Fruit fly (Drosophila melanogaster) whole organism, embryonic: ENCODE data around the gene CG17029.

Experiments
- Blimp-1 ChIP-seq: fragments of 200-800 bp; sonication (Bioruptor generic); optimal IDR thresholded peaks from 3 replicates; lab custom pipeline; 2018; ENCODE audit warnings: missing biosample characterization, missing genetic modification characterization, mild to moderate bottlenecking, moderate library complexity, missing genetic modification reagents
- CG10979 ChIP-seq: fragments of 200-800 bp; sonication (Bioruptor generic); optimal IDR thresholded peaks from 2 replicates; lab custom pipeline; 2018; ENCODE audit warnings: missing biosample characterization, mild to moderate bottlenecking, missing genetic modification characterization, moderate library complexity
- CG11398 ChIP-seq: fragments of 200-800 bp; sonication (Bioruptor generic); optimal IDR thresholded peaks from 2 replicates; lab custom pipeline; 2016; ENCODE audit warnings: missing biosample characterization, missing genetic modification characterization
- CG11456 ChIP-seq: fragments of 200-800 bp; sonication (Bioruptor generic); IDR thresholded peaks from 3 replicates; pipeline ENCODE4 v1.3.6; 2022; ENCODE audit warnings: missing biosample characterization, missing genetic modification characterization
- CG12391 ChIP-seq: fragments of 200-800 bp; sonication (Bioruptor generic); optimal IDR thresholded peaks from 3 replicates; lab custom pipeline; 2018; ENCODE audit warnings: missing biosample characterization, mild to moderate bottlenecking, missing genetic modification characterization, moderate library complexity
- CG13123 ChIP-seq: fragments of 200-800 bp; sonication (Bioruptor generic); optimal IDR thresholded peaks from 2 replicates; lab custom pipeline; 2016; ENCODE audit warnings: missing biosample characterization, missing genetic modification characterization
- CG13287 ChIP-seq: fragments of 200-800 bp; sonication (Bioruptor generic); IDR thresholded peaks from 2 replicates; pipeline ENCODE4 v1.3.6; 2022; ENCODE audit warnings: missing biosample characterization, missing genetic modification characterization; ENCODE audit not compliant: partially characterized antibody
- CG13894 ChIP-seq: fragments of 200-800 bp; sonication (Bioruptor generic); optimal IDR thresholded peaks from 3 replicates; lab custom pipeline; 2018; ENCODE audit warnings: missing biosample characterization, mild to moderate bottlenecking, missing genetic modification characterization, moderate library complexity
- CG15269 ChIP-seq: fragments of 200-800 bp; sonication (Bioruptor generic); optimal IDR thresholded peaks from 2 replicates; lab custom pipeline; 2018; ENCODE audit warnings: missing biosample characterization, mild to moderate bottlenecking, missing genetic modification characterization, moderate library complexity
- CG15479 ChIP-seq: fragments of 200-800 bp; sonication (Bioruptor generic); optimal IDR thresholded peaks from 3 replicates; lab custom pipeline; 2019; ENCODE audit warnings: missing biosample characterization, mild to moderate bottlenecking, missing genetic modification characterization, moderate library complexity
- CG17361 ChIP-seq: fragments of 200-800 bp; sonication (Bioruptor generic); IDR thresholded peaks from 3 replicates; pipeline ENCODE4 v1.3.6; 2022; ENCODE audit warnings: missing biosample characterization, missing genetic modification characterization
- CG17802 ChIP-seq: fragments of 200-800 bp; sonication (Bioruptor generic); optimal IDR thresholded peaks from 2 replicates; lab custom pipeline; 2018; ENCODE audit warnings: missing biosample characterization, mild to moderate bottlenecking, missing genetic modification characterization, moderate library complexity
- CG18599 ChIP-seq: fragments of 200-800 bp; sonication (Bioruptor generic); optimal IDR thresholded peaks from 3 replicates; lab custom pipeline; 2017; ENCODE audit warnings: missing biosample characterization, missing genetic modification characterization, mild to moderate bottlenecking, moderate library complexity, missing genetic modification reagents
- CG2120 ChIP-seq: fragments of 200-800 bp; sonication (Bioruptor generic); optimal IDR thresholded peaks from 3 replicates; lab custom pipeline; 2016; ENCODE audit warnings: missing biosample characterization, missing genetic modification characterization
- CG2202 ChIP-seq: fragments of 200-800 bp; sonication (Bioruptor generic); optimal IDR thresholded peaks from 2 replicates; lab custom pipeline; 2018; ENCODE audit warnings: missing biosample characterization, mild to moderate bottlenecking, missing genetic modification characterization
- CG2712 ChIP-seq: fragments of 200-800 bp; optimal IDR thresholded peaks from 3 replicates; lab custom pipeline; 2019; ENCODE audit warnings: missing biosample characterization, mild to moderate bottlenecking, missing genetic modification characterization, moderate library complexity
- CG30431 ChIP-seq: fragments of 200-800 bp; sonication (Bioruptor generic); optimal IDR thresholded peaks from 2 replicates; lab custom pipeline; 2017; ENCODE audit warnings: missing biosample characterization, missing genetic modification characterization
- CG34376 ChIP-seq: fragments of 200-800 bp; sonication (Bioruptor generic); optimal IDR thresholded peaks from 2 replicates; lab custom pipeline; 2018; ENCODE audit warnings: missing biosample characterization, mild to moderate bottlenecking, missing genetic modification characterization
- CG4854 ChIP-seq: fragments of 200-800 bp; sonication (Bioruptor generic); optimal IDR thresholded peaks from 2 replicates; lab custom pipeline; 2016; ENCODE audit warnings: missing biosample characterization, missing genetic modification characterization, inconsistent platforms
- CG6765 ChIP-seq: fragments of 200-800 bp; sonication (Bioruptor generic); optimal IDR thresholded peaks from 3 replicates; lab custom pipeline; 2017; ENCODE audit warnings: missing biosample characterization, mild to moderate bottlenecking, missing genetic modification characterization
- CG7271 ChIP-seq: fragments of 200-800 bp; sonication (Bioruptor generic); optimal IDR thresholded peaks from 2 replicates; lab custom pipeline; 2018; ENCODE audit warnings: missing biosample characterization, mild to moderate bottlenecking, missing genetic modification characterization, moderate library complexity
- CG8281 ChIP-seq: fragments of 200-800 bp; sonication (Bioruptor generic); optimal IDR thresholded peaks from 2 replicates; lab custom pipeline; 2018; ENCODE audit warnings: missing biosample characterization, mild to moderate bottlenecking, missing genetic modification characterization, moderate library complexity
- CG8359 ChIP-seq: fragments of 200-800 bp; sonication (Bioruptor generic); optimal IDR thresholded peaks from 2 replicates; lab custom pipeline; 2017; ENCODE audit warnings: missing biosample characterization, mild to moderate bottlenecking, missing genetic modification characterization, borderline replicate concordance
- CG8388 ChIP-seq: fragments of 200-800 bp; sonication (Bioruptor generic); optimal IDR thresholded peaks from 2 replicates; lab custom pipeline; 2019; ENCODE audit warnings: missing biosample characterization, mild to moderate bottlenecking, missing genetic modification characterization, moderate library complexity
- CG8924 ChIP-seq: fragments of 200-800 bp; optimal IDR thresholded peaks from 3 replicates; lab custom pipeline; 2019; ENCODE audit warnings: missing biosample characterization, mild to moderate bottlenecking, missing genetic modification characterization, moderate library complexity
- CG9437 ChIP-seq: fragments of 200-800 bp; sonication (Bioruptor generic); optimal IDR thresholded peaks from 2 replicates; lab custom pipeline; 2018; ENCODE audit warnings: missing biosample characterization, mild to moderate bottlenecking, missing genetic modification characterization
- CG9727 ChIP-seq: fragments of 200-800 bp; sonication (Bioruptor generic); optimal IDR thresholded peaks from 3 replicates; lab custom pipeline; 2017; ENCODE audit warnings: missing biosample characterization, mild to moderate bottlenecking, missing genetic modification characterization
- CG9797 ChIP-seq: fragments of 200-800 bp; sonication (Bioruptor generic); optimal IDR thresholded peaks from 3 replicates; lab custom pipeline; 2018; ENCODE audit warnings: missing biosample characterization, mild to moderate bottlenecking, missing genetic modification characterization
- CoRest ChIP-seq: fragments of 200-800 bp; sonication (Bioruptor generic); optimal IDR thresholded peaks from 3 replicates; lab custom pipeline; 2018; ENCODE audit warnings: missing biosample characterization, mild to moderate bottlenecking, missing genetic modification characterization, moderate library complexity
- D19A ChIP-seq: fragments of 200-800 bp; optimal IDR thresholded peaks from 3 replicates; lab custom pipeline; 2019; ENCODE audit warnings: missing biosample characterization, mild to moderate bottlenecking, missing genetic modification characterization, moderate library complexity
- Doc3 ChIP-seq: fragments of 200-800 bp; sonication (Bioruptor generic); IDR thresholded peaks from 3 replicates; pipeline ENCODE4 v1.3.6; 2022; ENCODE audit warnings: missing biosample characterization, missing genetic modification characterization; ENCODE audit not compliant: partially characterized antibody
- Dref ChIP-seq: fragments of 200-800 bp; sonication (Bioruptor generic); IDR thresholded peaks from 2 replicates; pipeline ENCODE4 v1.3.6; 2022; ENCODE audit warnings: missing biosample characterization, missing genetic modification characterization
- Max ChIP-seq: fragments of 200-800 bp; sonication (Bioruptor generic); optimal IDR thresholded peaks from 2 replicates; lab custom pipeline; 2016; ENCODE audit warnings: missing biosample characterization, mild to moderate bottlenecking, missing genetic modification characterization
- NC2β ChIP-seq: fragments of 200-800 bp; sonication (Bioruptor generic); optimal IDR thresholded peaks from 2 replicates; lab custom pipeline; 2016; ENCODE audit warnings: missing biosample characterization, missing genetic modification characterization
- Optix ChIP-seq: fragments of 200-800 bp; sonication (Bioruptor generic); IDR thresholded peaks from 3 replicates; pipeline ENCODE4 v1.3.6; 2022; ENCODE audit warnings: missing biosample characterization, missing genetic modification characterization
- PHDP ChIP-seq: fragments of 200-800 bp; sonication (Bioruptor generic); optimal IDR thresholded peaks from 3 replicates; lab custom pipeline; 2018; ENCODE audit warnings: missing biosample characterization, mild to moderate bottlenecking, missing genetic modification characterization, moderate library complexity
- Sox102F ChIP-seq: fragments of 200-800 bp; sonication (Bioruptor generic); optimal IDR thresholded peaks from 2 replicates; lab custom pipeline; 2018; ENCODE audit warnings: missing biosample characterization, mild to moderate bottlenecking, missing genetic modification characterization, moderate library complexity
- Sry-β ChIP-seq: fragments of 200-800 bp; sonication (Bioruptor generic); optimal IDR thresholded peaks from 2 replicates; lab custom pipeline; 2018; ENCODE audit warnings: missing biosample characterization, mild to moderate bottlenecking, missing genetic modification characterization, moderate library complexity
- bigmax ChIP-seq: fragments of 200-800 bp; sonication (Bioruptor generic); optimal IDR thresholded peaks from 2 replicates; lab custom pipeline; 2018; ENCODE audit warnings: missing biosample characterization, mild to moderate bottlenecking, missing genetic modification characterization
- bowl ChIP-seq: fragments of 200-800 bp; sonication (Bioruptor generic); IDR thresholded peaks from 2 replicates; pipeline ENCODE4 v1.3.6; 2022; ENCODE audit warnings: missing biosample characterization, missing genetic modification characterization
- cg ChIP-seq: fragments of 200-800 bp; sonication (Bioruptor generic); optimal IDR thresholded peaks from 3 replicates; lab custom pipeline; 2019; ENCODE audit warnings: missing biosample characterization, mild to moderate bottlenecking, missing genetic modification characterization, moderate library complexity
- hb ChIP-seq: fragments of 200-800 bp; sonication (Bioruptor generic); IDR thresholded peaks from 3 replicates; pipeline ENCODE4 v1.3.6; 2022; ENCODE audit warnings: missing biosample characterization, missing genetic modification characterization; ENCODE audit not compliant: partially characterized antibody
- ind ChIP-seq: fragments of 200-800 bp; sonication (Bioruptor generic); optimal IDR thresholded peaks from 3 replicates; lab custom pipeline; 2016; ENCODE audit warnings: missing biosample characterization, missing genetic modification characterization
- lola ChIP-seq, 3 experiments: fragments of >200 bp in 2 of 3; fragments of 200-800 bp in 1 of 3; sonication (Bioruptor generic) in 1 of 3; optimal IDR thresholded peaks; 2 replicates each; lab custom pipeline; 2017 to 2019; ENCODE audit warnings: missing biosample characterization in 3 of 3, missing genetic modification characterization in 3 of 3, mild to moderate bottlenecking in 1 of 3, moderate library complexity in 1 of 3
- mirr ChIP-seq: fragments of 200-800 bp; sonication (Bioruptor generic); optimal IDR thresholded peaks from 3 replicates; lab custom pipeline; 2018; ENCODE audit warnings: missing biosample characterization, mild to moderate bottlenecking, missing genetic modification characterization
- pum ChIP-seq: fragments of 200-800 bp; sonication (Bioruptor generic); optimal IDR thresholded peaks from 2 replicates; lab custom pipeline; 2016; ENCODE audit warnings: missing biosample characterization, missing genetic modification characterization
- tgo ChIP-seq: fragments of 200-800 bp; sonication (Bioruptor generic); IDR thresholded peaks from 3 replicates; pipeline ENCODE4 v1.3.6; 2022; ENCODE audit warnings: missing biosample characterization, missing genetic modification characterization
- zf30C ChIP-seq: fragments of 200-800 bp; sonication (Bioruptor generic); optimal IDR thresholded peaks from 3 replicates; lab custom pipeline; 2018; ENCODE audit warnings: missing biosample characterization, mild to moderate bottlenecking, missing genetic modification characterization

The CG17029 gene

dm6 chr3L:16013198-16013982, 36.7 kb downstream of the CG17029 start (continued):
- TF ChIP-seq CG8281 (tag; lab: Kevin White, UChicago), result no peak
- peak in 1 of 3 experiments; percentile 55 for TF ChIP-seq lola (GFP tag; optimal IDR thresholded peaks at IDR 0.05; lab: Kevin White, UChicago)
- TF ChIP-seq pum (GFP tag; lab: Kevin White, UChicago), result no peak
- TF ChIP-seq CG13894 (tag; lab: Kevin White, UChicago), result peak; percentile 11
- no peak for TF ChIP-seq CG4854 (GFP tag; lab: Kevin White, UChicago)
- TF ChIP-seq CG18599 (GFP tag; lab: Kevin White, UChicago), result no peak
- no peak for TF ChIP-seq CG15479 (GFP tag; lab: Kevin White, UChicago)
- TF ChIP-seq CG7271, result peak; percentile 22
- TF ChIP-seq CG17802 (tag; lab: Kevin White, UChicago), result no peak
- peak; percentile 80 for TF ChIP-seq CG17361
- no peak for TF ChIP-seq CG2202 (tag; lab: Kevin White, UChicago)
- TF ChIP-seq Sox102F (GFP tag; lab: Kevin White, UChicago), result peak; percentile 29
- TF ChIP-seq NC2β (GFP tag; lab: Kevin White, UChicago), result no peak
- TF ChIP-seq CG2712 (tag; lab: Kevin White, UChicago), result peak; percentile 70
- TF ChIP-seq CG10979 (tag; lab: Kevin White, UChicago), result peak; percentile 35
- TF ChIP-seq CG15269 (tag; lab: Kevin White, UChicago), result peak; percentile 42
- TF ChIP-seq PHDP (tag; lab: Kevin White, UChicago), result peak; percentile 5
- TF ChIP-seq tgo (GFP tag; lab: Robert Waterston, UW), result no peak; the same call in 2 of the 3 replicates
- peak; percentile 72; the same call in 1 of the 2 replicates for TF ChIP-seq bowl (GFP tag; lab: Robert Waterston, UW)
- TF ChIP-seq Optix (GFP tag; lab: Robert Waterston, UW), result no peak
- no peak for TF ChIP-seq CG11456 (GFP tag; lab: Robert Waterston, UW)
- no peak for TF ChIP-seq CG8388 (GFP tag; lab: Kevin White, UChicago)
- no peak for TF ChIP-seq Sry-β (GFP tag; lab: Kevin White, UChicago)
- peak; percentile 56 for TF ChIP-seq CG12391 (tag; lab: Kevin White, UChicago)
- no peak for TF ChIP-seq bigmax
- no peak for TF ChIP-seq CG8359 (GFP tag; lab: Kevin White, UChicago)
- TF ChIP-seq CG30431 (GFP tag; lab: Kevin White, UChicago), result no peak
- no peak for TF ChIP-seq Doc3 (GFP tag; lab: Robert Waterston, UW)
- TF ChIP-seq cg (GFP tag; lab: Kevin White, UChicago), result no peak
- TF ChIP-seq hb (GFP tag; lab: Robert Waterston, UW), result no peak
- no peak for TF ChIP-seq ind (GFP tag; lab: Kevin White, UChicago)
- TF ChIP-seq zf30C (GFP tag; lab: Kevin White, UChicago), result peak; percentile 45
- TF ChIP-seq CG11398, result no peak
- no peak for TF ChIP-seq CG2120 (GFP tag; lab: Kevin White, UChicago)
- TF ChIP-seq Blimp-1, result peak; percentile 35
- TF ChIP-seq CG9797, result no peak
- TF ChIP-seq CG6765 (GFP tag; lab: Kevin White, UChicago), result no peak
- peak; percentile 37 for TF ChIP-seq CoRest
- peak; percentile 10 for TF ChIP-seq D19A (tag; lab: Kevin White, UChicago)
- TF ChIP-seq CG34376 (GFP tag; lab: Kevin White, UChicago), result no peak
- no peak for TF ChIP-seq CG13123 (GFP tag; lab: Kevin White, UChicago)
- TF ChIP-seq CG9727 (GFP tag; lab: Kevin White, UChicago), result peak; percentile 27
- TF ChIP-seq Max (GFP tag; lab: Kevin White, UChicago), result no peak
- peak; percentile 15 for TF ChIP-seq CG9437 (GFP tag; lab: Kevin White, UChicago)
- TF ChIP-seq Dref (GFP tag; lab: Robert Waterston, UW), result no peak
- TF ChIP-seq CG8924 (tag; lab: Kevin White, UChicago), result peak; percentile 22
- TF ChIP-seq mirr (GFP tag; lab: Kevin White, UChicago), result no peak
- no peak for TF ChIP-seq CG13287
